Worm (Caenorhabditis elegans): ENCODE measurements around the gene ugt-58.

- TF ChIP-seq lsy-2 (tag; optimal IDR thresholded peaks at IDR 0.05), result no peak
- TF ChIP-seq lin-39 (tag; optimal IDR thresholded peaks at IDR 0.05), result no peak
- no peak for TF ChIP-seq lin-1 (GFP tag; IDR thresholded peaks at IDR 0.05)
- TF ChIP-seq mdl-1 (tag; optimal IDR thresholded peaks at IDR 0.05), result no peak
- TF ChIP-seq ceh-28 (tag; optimal IDR thresholded peaks at IDR 0.05), result no peak
- TF ChIP-seq jun-1 (tag; optimal IDR thresholded peaks at IDR 0.05), result no peak
- no peak for TF ChIP-seq F37D6.2 (tag; optimal IDR thresholded peaks at IDR 0.05)
- no peak for TF ChIP-seq unc-62 (GFP tag; optimal IDR thresholded peaks at IDR 0.05 in 1 of 2)
- no peak for TF ChIP-seq unc-62 (tag; optimal IDR thresholded peaks at IDR 0.05)
- no peak for TF ChIP-seq daf-16 (GFP tag; optimal IDR thresholded peaks at IDR 0.05)
- no peak for TF ChIP-seq daf-16 (tag; optimal IDR thresholded peaks at IDR 0.05)
Observed at ce11 chrII:9602566-9602965, 16.0 kb upstream of the ugt-58 start.

Data from whole organism, L4 larva.